Fruit fly (Drosophila melanogaster) whole organism, embryonic: ENCODE data around the gene CG9316.

ENCODE experiments used
- Adf1 ChIP-seq: fragments of 200-800 bp; sonication (Bioruptor generic); IDR thresholded peaks from 2 replicates; pipeline ENCODE4 v1.3.6; 2022; ENCODE audit warnings: missing biosample characterization, missing genetic modification characterization
- Asciz ChIP-seq: fragments of 200-800 bp; sonication (Bioruptor generic); optimal IDR thresholded peaks from 2 replicates; lab custom pipeline; 2017; ENCODE audit warnings: missing biosample characterization, mild to moderate bottlenecking, missing genetic modification characterization, missing genetic modification reagents
- Blimp-1 ChIP-seq: fragments of 200-800 bp; sonication (Bioruptor generic); optimal IDR thresholded peaks from 3 replicates; lab custom pipeline; 2018; ENCODE audit warnings: missing biosample characterization, missing genetic modification characterization, mild to moderate bottlenecking, moderate library complexity, missing genetic modification reagents
- CG10147 ChIP-seq: fragments of 200-800 bp; sonication (Bioruptor generic); optimal IDR thresholded peaks from 2 replicates; lab custom pipeline; 2019; ENCODE audit warnings: missing biosample characterization, mild to moderate bottlenecking, missing genetic modification characterization, moderate library complexity
- CG10366 ChIP-seq: fragments of 200-800 bp; sonication (Bioruptor generic); IDR thresholded peaks from 2 replicates; pipeline ENCODE4 v1.3.6; 2022; ENCODE audit warnings: missing biosample characterization, missing genetic modification characterization
- CG12769 ChIP-seq: fragments of 200-800 bp; sonication (Bioruptor generic); optimal IDR thresholded peaks from 2 replicates; lab custom pipeline; 2019; ENCODE audit warnings: missing biosample characterization, mild to moderate bottlenecking, missing genetic modification characterization, moderate library complexity
- CG13287 ChIP-seq: fragments of 200-800 bp; sonication (Bioruptor generic); IDR thresholded peaks from 2 replicates; pipeline ENCODE4 v1.3.6; 2022; ENCODE audit warnings: missing biosample characterization, missing genetic modification characterization; ENCODE audit not compliant: partially characterized antibody
- CG14014 ChIP-seq: fragments of 200-800 bp; sonication (Bioruptor generic); IDR thresholded peaks from 2 replicates; pipeline ENCODE4 v1.3.6; 2022; ENCODE audit warnings: missing biosample characterization, missing genetic modification characterization
- CG30431 ChIP-seq: fragments of 200-800 bp; sonication (Bioruptor generic); optimal IDR thresholded peaks from 2 replicates; lab custom pipeline; 2017; ENCODE audit warnings: missing biosample characterization, missing genetic modification characterization
- CG32772 ChIP-seq: fragments of 200-800 bp; sonication (Bioruptor generic); IDR thresholded peaks from 2 replicates; pipeline ENCODE4 v1.3.6; 2022; ENCODE audit warnings: missing biosample characterization, missing genetic modification characterization
- CG3281 ChIP-seq: fragments of 200-800 bp; sonication (Bioruptor generic); optimal IDR thresholded peaks from 3 replicates; lab custom pipeline; 2017; ENCODE audit warnings: missing biosample characterization, mild to moderate bottlenecking, missing genetic modification characterization
- CG3995 ChIP-seq: fragments of 200-800 bp; sonication (Bioruptor generic); optimal IDR thresholded peaks from 3 replicates; lab custom pipeline; 2016; ENCODE audit warnings: missing biosample characterization, missing genetic modification characterization
- CG43689 ChIP-seq: fragments of 200-800 bp; sonication (Bioruptor generic); IDR thresholded peaks from 2 replicates; pipeline ENCODE4 v1.3.6; 2022; ENCODE audit warnings: missing biosample characterization, missing genetic modification characterization
- CG5180 ChIP-seq: fragments of 200-800 bp; sonication (Bioruptor generic); optimal IDR thresholded peaks from 3 replicates; lab custom pipeline; 2017; ENCODE audit warnings: missing biosample characterization, missing genetic modification characterization, mild to moderate bottlenecking, moderate library complexity, missing genetic modification reagents
- CG7928 ChIP-seq: fragments of 200-800 bp; sonication (Bioruptor generic); optimal IDR thresholded peaks from 2 replicates; lab custom pipeline; 2017; ENCODE audit warnings: missing biosample characterization, mild to moderate bottlenecking, missing genetic modification characterization
- CG8089 ChIP-seq: fragments of 200-800 bp; sonication (Bioruptor generic); optimal IDR thresholded peaks from 3 replicates; lab custom pipeline; 2016; ENCODE audit warnings: missing biosample characterization, missing genetic modification characterization
- CG9797 ChIP-seq: fragments of 200-800 bp; sonication (Bioruptor generic); optimal IDR thresholded peaks from 3 replicates; lab custom pipeline; 2018; ENCODE audit warnings: missing biosample characterization, mild to moderate bottlenecking, missing genetic modification characterization
- CG9932 ChIP-seq: fragments of 200-800 bp; sonication (Bioruptor generic); IDR thresholded peaks from 2 replicates; pipeline ENCODE4 v1.3.6; 2022; ENCODE audit warnings: missing biosample characterization, missing genetic modification characterization
- CTCF ChIP-seq: fragments of 200-800 bp; sonication (Bioruptor generic); optimal IDR thresholded peaks from 2 replicates; lab custom pipeline; 2017; ENCODE audit warnings: missing biosample characterization, mild to moderate bottlenecking, missing genetic modification characterization, moderate library complexity
- Dbx ChIP-seq: fragments of 200-800 bp; sonication (Bioruptor generic); IDR thresholded peaks from 3 replicates; pipeline ENCODE4 v1.3.6; 2022; ENCODE audit warnings: missing biosample characterization, missing genetic modification characterization
- Eip74EF ChIP-seq, 2 experiments: fragments of 200-800 bp in 1 of 2; fragments of >200 bp in 1 of 2; sonication (Bioruptor generic) in 1 of 2; optimal IDR thresholded peaks; 2 replicates each; lab custom pipeline; 2017 to 2019; ENCODE audit warnings: missing biosample characterization in 2 of 2, missing genetic modification characterization in 2 of 2, mild to moderate bottlenecking in 1 of 2, moderate library complexity in 1 of 2
- Fer2 ChIP-seq: fragments of 200-800 bp; sonication (Bioruptor generic); optimal IDR thresholded peaks from 2 replicates; lab custom pipeline; 2018; ENCODE audit warnings: missing biosample characterization, mild to moderate bottlenecking, missing genetic modification characterization, moderate library complexity
- Hmx ChIP-seq: fragments of 200-800 bp; sonication (Bioruptor generic); optimal IDR thresholded peaks from 2 replicates; lab custom pipeline; 2016; ENCODE audit warnings: missing biosample characterization, missing genetic modification characterization
- Hr3 ChIP-seq: fragments of 200-800 bp; sonication (Bioruptor generic); optimal IDR thresholded peaks from 3 replicates; lab custom pipeline; 2016; ENCODE audit warnings: missing biosample characterization, missing genetic modification characterization
- Meics ChIP-seq: fragments of 200-800 bp; sonication (Bioruptor generic); optimal IDR thresholded peaks from 2 replicates; lab custom pipeline; 2017; ENCODE audit warnings: missing biosample characterization, mild to moderate bottlenecking, missing genetic modification characterization
- NFAT ChIP-seq: fragments of 200-800 bp; sonication (Bioruptor generic); IDR thresholded peaks from 2 replicates; pipeline ENCODE4 v1.3.6; 2022; ENCODE audit warnings: missing biosample characterization, missing genetic modification characterization
- Pdp1 ChIP-seq, 2 experiments: fragments of 200-800 bp; sonication (Bioruptor generic); optimal IDR thresholded peaks; 3 replicates each; lab custom pipeline; 2016; ENCODE audit warnings: missing biosample characterization in 2 of 2, missing genetic modification characterization in 2 of 2, mild to moderate bottlenecking in 1 of 2, moderate library complexity in 1 of 2
- Ptx1 ChIP-seq: fragments of 200-800 bp; sonication (Bioruptor generic); IDR thresholded peaks from 2 replicates; pipeline ENCODE4 v1.3.6; 2022; ENCODE audit warnings: missing biosample characterization, missing genetic modification characterization
- Side ChIP-seq: fragments of 200-800 bp; sonication (Bioruptor generic); optimal IDR thresholded peaks from 2 replicates; lab custom pipeline; 2016; ENCODE audit warnings: missing biosample characterization, missing genetic modification characterization
- Sox102F ChIP-seq: fragments of 200-800 bp; sonication (Bioruptor generic); optimal IDR thresholded peaks from 2 replicates; lab custom pipeline; 2018; ENCODE audit warnings: missing biosample characterization, mild to moderate bottlenecking, missing genetic modification characterization, moderate library complexity
- Sry-δ ChIP-seq: fragments of 200-800 bp; sonication (Bioruptor generic); optimal IDR thresholded peaks from 2 replicates; lab custom pipeline; 2016; ENCODE audit warnings: missing biosample characterization, missing genetic modification characterization
- Usf ChIP-seq: fragments of 200-800 bp; sonication (Bioruptor generic); optimal IDR thresholded peaks from 2 replicates; lab custom pipeline; 2017; ENCODE audit warnings: missing genotype, missing biosample characterization, missing genetic modification characterization
- al ChIP-seq: fragments of 200-800 bp; sonication (Bioruptor generic); IDR thresholded peaks from 2 replicates; pipeline ENCODE4 v1.3.6; 2022; ENCODE audit warnings: missing biosample characterization, missing genetic modification characterization
- aop ChIP-seq: fragments of 200-800 bp; sonication (Bioruptor generic); IDR thresholded peaks from 2 replicates; pipeline ENCODE4 v1.3.6; 2022; ENCODE audit warnings: missing biosample characterization, missing genetic modification characterization
- caup ChIP-seq: fragments of 200-800 bp; sonication (Bioruptor generic); optimal IDR thresholded peaks from 3 replicates; lab custom pipeline; 2017; ENCODE audit warnings: missing biosample characterization, mild to moderate bottlenecking, missing genetic modification characterization, moderate library complexity; ENCODE audit not compliant: severe bottlenecking
- danr ChIP-seq: fragments of 200-800 bp; sonication (Bioruptor generic); IDR thresholded peaks from 2 replicates; pipeline ENCODE4 v1.3.6; 2022; ENCODE audit warnings: missing biosample characterization, missing genetic modification characterization
- dimm ChIP-seq: fragments of 200-800 bp; sonication (Bioruptor generic); IDR thresholded peaks from 2 replicates; pipeline ENCODE4 v1.3.6; 2022; ENCODE audit warnings: missing biosample characterization, missing genetic modification characterization
- dpn ChIP-seq, 2 experiments: fragments of 200-800 bp; sonication (Bioruptor generic); optimal IDR thresholded peaks; 3 replicates each; lab custom pipeline; 2016; ENCODE audit warnings: missing biosample characterization in 2 of 2, missing genetic modification characterization in 2 of 2
- dysf ChIP-seq: fragments of 200-800 bp; sonication (Bioruptor generic); IDR thresholded peaks from 3 replicates; pipeline ENCODE4 v1.3.6; 2022; ENCODE audit warnings: missing biosample characterization, missing genetic modification characterization
- ewg ChIP-seq: fragments of 200-800 bp; sonication (Bioruptor generic); optimal IDR thresholded peaks from 3 replicates; lab custom pipeline; 2017; ENCODE audit warnings: mild to moderate bottlenecking, missing biosample characterization, missing genetic modification reagents, missing genetic modification characterization
- fd96Cb ChIP-seq: fragments of 200-800 bp; sonication (Bioruptor generic); optimal IDR thresholded peaks from 2 replicates; lab custom pipeline; 2018; ENCODE audit warnings: missing biosample characterization, mild to moderate bottlenecking, missing genetic modification characterization, moderate library complexity
- ftz-f1 ChIP-seq: fragments of 200-800 bp; sonication (Bioruptor generic); optimal IDR thresholded peaks from 2 replicates; lab custom pipeline; 2016; ENCODE audit warnings: missing biosample characterization, missing genetic modification characterization
- grau ChIP-seq: fragments of 200-800 bp; optimal IDR thresholded peaks from 3 replicates; lab custom pipeline; 2019; ENCODE audit warnings: missing biosample characterization, mild to moderate bottlenecking, missing genetic modification characterization, moderate library complexity
- gro ChIP-seq: fragments of 200-800 bp; sonication (Bioruptor generic); optimal IDR thresholded peaks from 2 replicates; lab custom pipeline; 2016; ENCODE audit warnings: missing biosample characterization, missing genetic modification characterization
- jigr1 ChIP-seq: fragments of 200-800 bp; sonication (Bioruptor generic); IDR thresholded peaks from 3 replicates; pipeline ENCODE4 v1.3.6; 2022; ENCODE audit warnings: missing biosample characterization, missing genetic modification characterization
- lilli ChIP-seq: fragments of 200-800 bp; sonication (Bioruptor generic); optimal IDR thresholded peaks from 3 replicates; lab custom pipeline; 2016; ENCODE audit warnings: missing biosample characterization, missing genetic modification characterization
- onecut ChIP-seq: fragments of 200-800 bp; sonication (Bioruptor generic); IDR thresholded peaks from 2 replicates; pipeline ENCODE4 v1.3.6; 2022; ENCODE audit warnings: missing biosample characterization, missing genetic modification characterization
- sob ChIP-seq: fragments of 200-800 bp; sonication (Bioruptor generic); IDR thresholded peaks from 2 replicates; pipeline ENCODE4 v1.3.6; 2022; ENCODE audit warnings: missing biosample characterization, missing genetic modification characterization
- tio ChIP-seq: fragments of 200-800 bp; sonication (Bioruptor generic); optimal IDR thresholded peaks from 2 replicates; lab custom pipeline; 2017; ENCODE audit warnings: missing biosample characterization, missing genetic modification characterization, inconsistent platforms

The CG9316 gene

DNA sequence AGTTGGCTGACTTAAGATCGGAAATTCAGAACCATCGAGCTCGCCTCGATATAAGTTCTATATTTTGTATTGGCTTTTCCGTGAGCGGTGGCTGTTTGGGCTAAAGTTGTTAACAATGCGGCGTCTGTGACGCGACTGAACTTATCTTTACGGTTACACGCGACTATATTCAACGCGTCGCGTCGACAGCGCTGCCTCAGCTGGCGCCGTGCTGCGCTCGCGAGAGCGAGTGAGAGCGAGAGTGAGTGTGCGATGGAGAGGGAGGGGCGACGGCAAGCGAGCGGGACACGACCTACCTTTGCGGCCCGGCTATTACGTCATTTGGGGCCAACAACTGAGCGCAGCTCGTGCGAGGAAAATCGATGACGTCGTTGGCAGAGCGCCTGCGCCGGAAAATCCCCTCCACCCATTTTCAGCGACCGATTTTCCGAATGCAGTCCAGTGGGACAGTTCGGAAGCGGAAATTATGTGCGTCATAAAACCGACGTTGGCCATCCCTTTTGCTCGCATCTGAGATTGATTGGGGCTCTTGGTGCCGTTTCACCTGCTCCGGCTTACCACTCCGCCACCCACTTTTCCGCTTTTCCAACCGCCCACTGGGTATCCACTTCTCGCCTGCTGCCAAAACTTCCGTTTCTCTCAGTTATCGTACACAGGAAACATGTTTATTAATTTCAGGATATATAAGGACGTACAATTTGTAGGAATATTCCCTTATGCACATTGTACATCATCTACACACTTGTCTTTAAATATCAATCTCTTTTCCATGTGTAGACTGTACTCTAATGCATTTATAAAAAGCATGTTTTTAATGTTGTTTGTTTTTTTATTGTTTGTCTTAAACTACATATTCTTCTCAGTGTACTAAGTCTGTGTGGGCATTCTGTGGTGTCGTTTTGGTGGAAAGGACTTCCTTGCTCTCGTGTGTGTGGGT, 11.6 kb downstream of the CG9316 start, which contains the start of gene Hr38 (continued):
- TF ChIP-seq Ptx1 (GFP tag; lab: Robert Waterston, UW) (peak; percentile 57), lilli (GFP tag; lab: Kevin White, UChicago) (peak; percentile 49), CG9797 (GFP tag; lab: Kevin White, UChicago) (no peak), ewg (GFP tag; lab: Kevin White, UChicago) (peak; percentile 95), CG30431 (GFP tag; lab: Kevin White, UChicago) (no peak), CG32772 (GFP tag; lab: Robert Waterston, UW) (no peak), Sox102F (peak; percentile 65), CG14014 (GFP tag; lab: Robert Waterston, UW) (peak; percentile 44), CG10147 (GFP tag; lab: Kevin White, UChicago) (peak; percentile 29), NFAT (GFP tag; lab: Robert Waterston, UW) (0 out of 2 replicates have a peak, but pooled peaks have one; percentile 8), CG7928 (no peak), Blimp-1 (peak; percentile 99), CTCF (GFP tag; lab: Kevin White, UChicago) (no peak), aop (GFP tag; lab: Robert Waterston, UW) (no peak), Adf1 (GFP tag; lab: Robert Waterston, UW) (peak; percentile 99), Dbx (peak; percentile 20; the same call in 1 of the 3 replicates), caup (GFP tag; lab: Kevin White, UChicago) (peak; percentile 39), sob (GFP tag; lab: Robert Waterston, UW) (0 out of 2 replicates have a peak, but pooled peaks have one; percentile 18), CG13287 (peak; percentile 64), dpn (GFP tag; optimal IDR thresholded peaks at IDR 0.05; lab: Kevin White, UChicago) (peak; percentile 23 to 56), CG43689 (GFP tag; lab: Robert Waterston, UW) (no peak), CG9932 (no peak; the same call in 1 of the 2 replicates), gro (GFP tag; lab: Kevin White, UChicago) (peak; percentile 45), Side (GFP tag; lab: Kevin White, UChicago) (peak; percentile 48)
- TF ChIP-seq, all 482 proteins: peak for 175

dm6 chr2L:20705869-20706368, 20.4 kb downstream of the CG9316 start:
- no peak for TF ChIP-seq CG12769
- TF ChIP-seq jigr1 (GFP tag; lab: Robert Waterston, UW) = no peak
- no peak for TF ChIP-seq CG8089 (GFP tag; lab: Kevin White, UChicago)
- TF ChIP-seq Pdp1 (GFP tag; optimal IDR thresholded peaks at IDR 0.05; lab: Kevin White, UChicago) = peak in 1 of 2 experiments; percentile 54
- TF ChIP-seq dysf (GFP tag; lab: Robert Waterston, UW) = no peak
- no peak for TF ChIP-seq dimm (GFP tag; lab: Robert Waterston, UW)
- no peak for TF ChIP-seq NFAT (GFP tag; lab: Robert Waterston, UW)
- peak; percentile 80 for TF ChIP-seq onecut
- TF ChIP-seq ftz-f1 (GFP tag; lab: Kevin White, UChicago) = peak; percentile 46
- no peak for TF ChIP-seq al (GFP tag; lab: Robert Waterston, UW)
- no peak for TF ChIP-seq Sry-δ (GFP tag; lab: Kevin White, UChicago)
- no peak for TF ChIP-seq Usf (GFP tag; lab: Kevin White, UChicago)
- no peak for TF ChIP-seq CG3281 (GFP tag; lab: Kevin White, UChicago)
- no peak for TF ChIP-seq Asciz (GFP tag; lab: Kevin White, UChicago)
- TF ChIP-seq Eip74EF (GFP tag; optimal IDR thresholded peaks at IDR 0.05; lab: Kevin White, UChicago) = no peak
- TF ChIP-seq Fer2 (tag; lab: Kevin White, UChicago) = no peak
- no peak for TF ChIP-seq danr (GFP tag; lab: Robert Waterston, UW)
- no peak for TF ChIP-seq CG5180 (GFP tag; lab: Kevin White, UChicago)
- TF ChIP-seq Hr3 (GFP tag; lab: Kevin White, UChicago) = no peak
- no peak for TF ChIP-seq Meics (GFP tag; lab: Kevin White, UChicago)
- TF ChIP-seq tio (GFP tag; lab: Kevin White, UChicago) = no peak
- TF ChIP-seq CG3995 = no peak
- no peak for TF ChIP-seq Hmx
- no peak for TF ChIP-seq grau (tag; lab: Kevin White, UChicago)
- TF ChIP-seq ewg (GFP tag; lab: Kevin White, UChicago) = peak; percentile 37
- TF ChIP-seq CG10366 = no peak
- no peak for TF ChIP-seq fd96Cb
